Worm (Caenorhabditis elegans) whole organism, mixed stage, embryonic: ENCODE results near the gene F19C7.4.

Source experiments
- M03D4.4 ChIP-seq: sonication (generic microtip); optimal IDR thresholded peaks from 2 replicates; lab custom pipeline; 2017; ENCODE audit warnings: mild to moderate bottlenecking, missing genetic modification characterization, missing compliant biosample characterization
- ceh-39 ChIP-seq: fragments of 150-350 bp; optimal IDR thresholded peaks from 2 replicates; lab custom pipeline; 2014; ENCODE audit warnings: missing biosample characterization, missing genetic modification characterization
- ceh-43 ChIP-seq: fragments of 200-800 bp; sonication (Bioruptor generic); optimal IDR thresholded peaks from 2 replicates; lab custom pipeline; 2018; ENCODE audit warnings: mild to moderate bottlenecking, missing genetic modification characterization, moderate library complexity, missing compliant biosample characterization
- ceh-83 ChIP-seq: fragments of 200-800 bp; sonication (Bioruptor generic); optimal IDR thresholded peaks from 2 replicates; lab custom pipeline; 2018; ENCODE audit warnings: mild to moderate bottlenecking, missing genetic modification characterization, missing compliant biosample characterization
- ces-1 ChIP-seq: fragments of 150-350 bp; optimal IDR thresholded peaks from 2 replicates; lab custom pipeline; 2014; ENCODE audit warnings: missing biosample characterization, missing genetic modification reagents, missing genetic modification characterization
- cnd-1 ChIP-seq: fragments of 200-800 bp; sonication (Bioruptor generic); optimal IDR thresholded peaks from 2 replicates; lab custom pipeline; 2018; ENCODE audit warnings: mild to moderate bottlenecking, missing genetic modification characterization, missing compliant biosample characterization
- drap-1 ChIP-seq: fragments of 200-800 bp; sonication (Bioruptor generic); optimal IDR thresholded peaks from 3 replicates; lab custom pipeline; 2018; ENCODE audit warnings: mild to moderate bottlenecking, missing genetic modification characterization, missing compliant biosample characterization
- elt-1 ChIP-seq: sonication (generic microtip); optimal IDR thresholded peaks from 2 replicates; lab custom pipeline; 2017; ENCODE audit warnings: missing genetic modification characterization, mild to moderate bottlenecking, missing compliant biosample characterization, antibody characterized with exemption, moderate library complexity, borderline replicate concordance; ENCODE audit not compliant: insufficient read depth
- elt-3 ChIP-seq: fragments of 150-350 bp; optimal IDR thresholded peaks from 2 replicates; lab custom pipeline; 2014; ENCODE audit warnings: missing biosample characterization, missing genetic modification characterization
- flh-1 ChIP-seq: fragments of 200-800 bp; sonication (Bioruptor generic); optimal IDR thresholded peaks from 2 replicates; lab custom pipeline; 2018; ENCODE audit warnings: mild to moderate bottlenecking, missing genetic modification characterization, moderate library complexity, missing compliant biosample characterization
- ham-2 ChIP-seq: fragments of 200-800 bp; sonication (Bioruptor generic); optimal IDR thresholded peaks from 2 replicates; lab custom pipeline; 2018; ENCODE audit warnings: mild to moderate bottlenecking, missing genetic modification characterization, missing compliant biosample characterization
- hlh-1 ChIP-seq: fragments of 150-350 bp; optimal IDR thresholded peaks from 2 replicates; lab custom pipeline; 2014; ENCODE audit warnings: missing biosample characterization, missing genetic modification reagents, missing genetic modification characterization
- lin-13 ChIP-seq: fragments of 150-350 bp; optimal IDR thresholded peaks from 2 replicates; lab custom pipeline; 2014; ENCODE audit warnings: missing biosample characterization, missing genetic modification characterization
- lin-32 ChIP-seq: fragments of 200-800 bp; sonication (Bioruptor generic); optimal IDR thresholded peaks from 2 replicates; lab custom pipeline; 2018; ENCODE audit warnings: mild to moderate bottlenecking, missing genetic modification characterization, missing compliant biosample characterization
- lsy-2 ChIP-seq: fragments of 150-350 bp; optimal IDR thresholded peaks from 2 replicates; lab custom pipeline; 2014; ENCODE audit warnings: missing biosample characterization, missing genetic modification characterization
- mab-5 ChIP-seq: fragments of 150-350 bp; optimal IDR thresholded peaks from 2 replicates; lab custom pipeline; 2014; ENCODE audit warnings: missing biosample characterization, missing genetic modification characterization
- mep-1 ChIP-seq: fragments of 150-350 bp; optimal IDR thresholded peaks from 2 replicates; lab custom pipeline; 2017; ENCODE audit warnings: missing biosample characterization, missing genetic modification reagents, missing genetic modification characterization, inconsistent platforms
- mls-2 ChIP-seq: sonication (generic microtip); optimal IDR thresholded peaks from 2 replicates; lab custom pipeline; 2016; ENCODE audit warnings: mild to moderate bottlenecking, missing genetic modification characterization, moderate library complexity, missing compliant biosample characterization
- nhr-12 ChIP-seq: fragments of 150-350 bp; optimal IDR thresholded peaks from 2 replicates; lab custom pipeline; 2014; ENCODE audit warnings: missing biosample characterization, missing genetic modification characterization
- nhr-2 ChIP-seq: fragments of 150-350 bp; optimal IDR thresholded peaks from 2 replicates; lab custom pipeline; 2014; ENCODE audit warnings: missing biosample characterization, missing genetic modification characterization
- nhr-237 ChIP-seq: fragments of 150-350 bp; optimal IDR thresholded peaks from 2 replicates; lab custom pipeline; 2014; ENCODE audit warnings: missing biosample characterization, missing genetic modification characterization
- nhr-28 ChIP-seq: fragments of 150-350 bp; optimal IDR thresholded peaks from 2 replicates; lab custom pipeline; 2014; ENCODE audit warnings: missing biosample characterization, missing genetic modification characterization
- nhr-76 ChIP-seq: sonication (generic microtip); optimal IDR thresholded peaks from 2 replicates; lab custom pipeline; 2017; ENCODE audit warnings: missing biosample characterization, missing genetic modification characterization
- pha-4 ChIP-seq: fragments of 150-350 bp; optimal IDR thresholded peaks from 2 replicates; lab custom pipeline; 2018; ENCODE audit warnings: missing biosample characterization, missing genetic modification reagents, missing genetic modification characterization
- sem-2 ChIP-seq: fragments of 200-800 bp; sonication (Bioruptor generic); optimal IDR thresholded peaks from 2 replicates; lab custom pipeline; 2018; ENCODE audit warnings: mild to moderate bottlenecking, missing genetic modification characterization, missing compliant biosample characterization
- snpc-4 ChIP-seq: fragments of 150-350 bp; optimal IDR thresholded peaks from 2 replicates; lab custom pipeline; 2014; ENCODE audit warnings: missing biosample characterization, missing genetic modification characterization
- sptf-1 ChIP-seq: sonication (generic microtip); optimal IDR thresholded peaks from 2 replicates; lab custom pipeline; 2017; ENCODE audit warnings: mild to moderate bottlenecking, missing genetic modification characterization, moderate library complexity, missing compliant biosample characterization
- tbx-8 ChIP-seq: fragments of 200-800 bp; sonication (Bioruptor generic); optimal IDR thresholded peaks from 2 replicates; lab custom pipeline; 2018; ENCODE audit warnings: mild to moderate bottlenecking, missing genetic modification characterization, moderate library complexity, missing compliant biosample characterization
- unc-120 ChIP-seq: sonication (generic microtip); optimal IDR thresholded peaks from 2 replicates; lab custom pipeline; 2017; ENCODE audit warnings: missing genetic modification characterization, missing compliant biosample characterization; ENCODE audit not compliant: poor library complexity, severe bottlenecking
- unc-39 ChIP-seq: fragments of 150-350 bp; optimal IDR thresholded peaks from 2 replicates; lab custom pipeline; 2014; ENCODE audit warnings: missing biosample characterization, missing genetic modification characterization
- unc-62 ChIP-seq: fragments of 150-350 bp; optimal IDR thresholded peaks from 2 replicates; lab custom pipeline; 2014; ENCODE audit warnings: missing biosample characterization, missing genetic modification reagents, missing genetic modification characterization
- zip-8 ChIP-seq: fragments of 150-350 bp; optimal IDR thresholded peaks from 2 replicates; lab custom pipeline; 2014; ENCODE audit warnings: missing biosample characterization, missing genetic modification characterization
- ztf-11 ChIP-seq: fragments of 150-350 bp; optimal IDR thresholded peaks from 2 replicates; lab custom pipeline; 2014; ENCODE audit warnings: missing biosample characterization, missing genetic modification characterization

The F19C7.4 gene

ce11 chrIV:4608661-4609060, 6.0 kb downstream of the F19C7.4 start:
- TF ChIP-seq lin-32 (GFP tag; lab: Kevin White, UChicago) = no peak
- no peak for TF ChIP-seq unc-39 (tag; lab: Kevin White, UChicago)
- no peak for TF ChIP-seq ces-1
- TF ChIP-seq, all 35 proteins: peak for 0

- no peak for TF ChIP-seq mep-1 (tag; lab: Kevin White, UChicago)
- no peak for TF ChIP-seq nhr-2 (tag; lab: Kevin White, UChicago)
- TF ChIP-seq ceh-39 (tag; lab: Kevin White, UChicago) = no peak
- TF ChIP-seq ceh-83 = no peak
- no peak for TF ChIP-seq nhr-12
- no peak for TF ChIP-seq elt-3 (tag; lab: Kevin White, UChicago)
- TF ChIP-seq ceh-43 (GFP tag; lab: Kevin White, UChicago) = no peak
- TF ChIP-seq elt-1 (tag; lab: Kevin White, UChicago) = no peak
- TF ChIP-seq lsy-2 (tag; lab: Kevin White, UChicago) = no peak
- TF ChIP-seq pha-4 (tag; lab: Kevin White, UChicago) = no peak
- TF ChIP-seq mab-5 (tag; lab: Kevin White, UChicago) = no peak
- TF ChIP-seq tbx-8 (GFP tag; lab: Kevin White, UChicago) = no peak
- no peak for TF ChIP-seq ztf-11
- no peak for TF ChIP-seq lin-32 (GFP tag; lab: Kevin White, UChicago)
- no peak for TF ChIP-seq hlh-1 (tag; lab: Kevin White, UChicago)
- TF ChIP-seq ces-1 = no peak
- no peak for TF ChIP-seq lin-13
- no peak for TF ChIP-seq mls-2
- no peak for TF ChIP-seq drap-1 (GFP tag; lab: Kevin White, UChicago)
- no peak for TF ChIP-seq unc-62 (GFP tag; lab: Kevin White, UChicago)
- TF ChIP-seq, all 35 proteins: peak for 0
Observed at ce11 chrIV:4609568-4609967, 6.9 kb downstream of the F19C7.4 start, which contains the start of gene col-110. TSS of gene col-110 (minus strand) at chrIV:4609668.

ce11 chrIV:4611740-4612139, 9.1 kb downstream of the F19C7.4 start:
- TF ChIP-seq flh-1 (no peak), M03D4.4 (tag; lab: Kevin White, UChicago) (no peak), ceh-39 (tag; lab: Kevin White, UChicago) (no peak), nhr-76 (no peak), mls-2 (no peak), unc-120 (no peak), lsy-2 (tag; lab: Kevin White, UChicago) (no peak), ham-2 (no peak), unc-39 (tag; lab: Kevin White, UChicago) (no peak), mep-1 (tag; lab: Kevin White, UChicago) (no peak), pha-4 (tag; lab: Kevin White, UChicago) (no peak), drap-1 (GFP tag; lab: Kevin White, UChicago) (no peak), ztf-11 (no peak), ceh-43 (GFP tag; lab: Kevin White, UChicago) (no peak), ceh-83 (no peak)

ce11 chrIV:4612597-4612996, 9.9 kb downstream of the F19C7.4 start:
- TF ChIP-seq sem-2 (GFP tag; lab: Kevin White, UChicago) (no peak), ceh-43 (GFP tag; lab: Kevin White, UChicago) (no peak), ces-1 (no peak), cnd-1 (tag; lab: Kevin White, UChicago) (no peak), nhr-12 (no peak), mls-2 (no peak)

ce11 chrIV:4613516-4613915, 10.9 kb downstream of the F19C7.4 start:
- TF ChIP-seq zip-8 (tag; lab: Kevin White, UChicago) (no peak), sem-2 (GFP tag; lab: Kevin White, UChicago) (no peak), mls-2 (no peak), unc-120 (no peak), unc-62 (GFP tag; lab: Kevin White, UChicago) (no peak), ztf-11 (no peak), snpc-4 (tag; lab: Kevin White, UChicago) (no peak), nhr-76 (no peak)

ce11 chrIV:4623852-4624251, 21.2 kb downstream of the F19C7.4 start:
- TF ChIP-seq nhr-12 (no peak), unc-120 (no peak), M03D4.4 (tag; lab: Kevin White, UChicago) (no peak), nhr-76 (no peak), sptf-1 (tag; lab: Kevin White, UChicago) (no peak), ham-2 (no peak), lin-32 (GFP tag; lab: Kevin White, UChicago) (no peak), nhr-28 (tag; lab: Kevin White, UChicago) (no peak), zip-8 (tag; lab: Kevin White, UChicago) (no peak), nhr-237 (no peak), elt-1 (tag; lab: Kevin White, UChicago) (no peak), hlh-1 (tag; lab: Kevin White, UChicago) (no peak), unc-39 (tag; lab: Kevin White, UChicago) (no peak), ces-1 (no peak), lin-13 (no peak), ceh-43 (GFP tag; lab: Kevin White, UChicago) (no peak), mep-1 (tag; lab: Kevin White, UChicago) (no peak), tbx-8 (GFP tag; lab: Kevin White, UChicago) (no peak)
